Fruit fly (Drosophila melanogaster): Measurements from ENCODE around the gene Kap-alpha1.

DNA sequence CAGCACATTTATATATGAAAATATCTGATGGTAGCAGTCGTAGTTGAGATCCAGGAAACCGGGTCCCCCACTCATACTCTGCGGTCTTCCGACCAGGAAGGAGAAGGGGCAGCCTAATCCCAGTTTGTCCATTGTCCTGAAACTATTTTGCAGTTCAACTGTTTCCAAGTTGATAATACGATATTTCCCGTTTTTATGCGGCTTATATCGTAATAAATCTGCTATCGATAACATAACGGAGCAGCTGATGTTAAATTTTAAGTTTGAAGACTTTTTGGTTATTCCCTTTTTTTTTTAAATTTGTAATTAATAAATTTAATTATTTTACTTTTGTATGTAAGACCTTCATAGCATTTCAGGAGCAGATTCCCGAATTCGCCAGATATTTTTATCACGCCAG lies 5.9 kb upstream of the Kap-alpha1 start, which contains the start of gene CG14102:
- TF ChIP-seq CG6163 (GFP tag; IDR thresholded peaks at IDR 0.05) (no peak), svp (GFP tag) (no peak), Hr38 (GFP tag; optimal IDR thresholded peaks at IDR 0.05) (no peak), OdsH (GFP tag; optimal IDR thresholded peaks at IDR 0.05) (no peak), CG3919 (GFP tag; optimal IDR thresholded peaks at IDR 0.05) (no peak), spab (GFP tag; optimal IDR thresholded peaks at IDR 0.05) (no peak), CG16779 (tag; optimal IDR thresholded peaks at IDR 0.05) (no peak), achi (GFP tag; optimal IDR thresholded peaks at IDR 0.05) (no peak), CG8319 (GFP tag; optimal IDR thresholded peaks at IDR 0.05) (no peak), CG6276 (GFP tag; optimal IDR thresholded peaks at IDR 0.05) (no peak), Lpt (GFP tag; optimal IDR thresholded peaks at IDR 0.05) (no peak), eg (GFP tag; IDR thresholded peaks at IDR 0.05) (no peak), CG4318 (GFP tag; optimal IDR thresholded peaks at IDR 0.05) (no peak), fd85E (GFP tag; optimal IDR thresholded peaks at IDR 0.05) (no peak)
